Fruit fly (Drosophila melanogaster) S2 (cell line): ENCODE measurements around the gene Traf4.

Experiments
- CG8478 ChIP-seq: fragments of >200 bp; optimal IDR thresholded peaks from 2 replicates; lab custom pipeline; 2018
- CTCF ChIP-seq, 2 experiments: fragments of >200 bp; optimal IDR thresholded peaks; 2 replicates each; lab custom pipeline; 2018

- TF ChIP-seq CTCF (optimal IDR thresholded peaks at IDR 0.05; lab: Kevin White, UChicago) (no peak), CG8478 (lab: Kevin White, UChicago) (no peak)
Observed at dm6 chr2L:4348545-4348944, 13.2 kb upstream of the Traf4 start.
